Worm (Caenorhabditis elegans): ENCODE data around the gene C23H3.2.

C23H3.2 gene

DNA sequence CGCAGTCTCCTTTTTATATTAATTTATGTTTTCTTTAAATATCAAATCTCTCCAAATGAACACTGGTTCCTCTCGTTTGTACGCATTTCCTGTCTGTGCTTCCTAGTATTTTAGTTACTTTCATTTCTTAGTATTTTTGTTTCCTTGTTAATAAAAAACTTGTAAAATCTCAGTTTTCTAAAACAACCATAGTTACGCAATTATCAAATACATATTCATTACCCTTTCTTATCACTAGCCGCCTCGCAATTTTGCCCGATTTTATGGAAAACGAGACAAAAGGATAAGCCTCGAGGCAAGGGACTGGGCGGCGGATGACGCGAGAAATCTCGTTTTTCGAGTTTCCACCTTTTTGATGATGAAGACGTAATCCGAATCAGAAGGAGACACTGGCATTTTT, 50.2 kb downstream of the C23H3.2 start, which contains the start of gene C50D2.1:
Gene C50D2.1 (plus strand): TSS at position 301 of the 400 bp plus-strand sequence.
- TF ChIP-seq ceh-36 (tag; optimal IDR thresholded peaks at IDR 0.05): no peak
- no peak for TF ChIP-seq F13C5.2 (tag; optimal IDR thresholded peaks at IDR 0.05)
- TF ChIP-seq ceh-13 (GFP tag; optimal IDR thresholded peaks at IDR 0.05): no peak
- no peak for TF ChIP-seq ets-7 (tag; optimal IDR thresholded peaks at IDR 0.05)
- TF ChIP-seq flt-1 (GFP tag; IDR thresholded peaks at IDR 0.05): no peak
- no peak for TF ChIP-seq tbx-37 (GFP tag; conservative IDR thresholded peaks at IDR 0.05)
- TF ChIP-seq B0310.2 (tag; optimal IDR thresholded peaks at IDR 0.05): no peak
- no peak for TF ChIP-seq aly-1 (tag; optimal IDR thresholded peaks at IDR 0.05)
- no peak for TF ChIP-seq hnd-1 (tag; optimal IDR thresholded peaks at IDR 0.05)
- TF ChIP-seq sea-1 (GFP tag; conservative IDR thresholded peaks at IDR 0.05): no peak
- TF ChIP-seq ama-1 (optimal IDR thresholded peaks at IDR 0.05): no peak
- TF ChIP-seq tbx-11 (GFP tag; IDR thresholded peaks at IDR 0.05): no peak
- TF ChIP-seq tra-4 (tag; optimal IDR thresholded peaks at IDR 0.05): no peak
- no peak for TF ChIP-seq pes-1 (GFP tag; IDR thresholded peaks at IDR 0.05)
- no peak for TF ChIP-seq scrt-1 (GFP tag; IDR thresholded peaks at IDR 0.05)
- TF ChIP-seq hmg-4 (GFP tag; optimal IDR thresholded peaks at IDR 0.05): no peak
- TF ChIP-seq hmbx-1 (tag; optimal IDR thresholded peaks at IDR 0.05): no peak

ce11 chrII:112231-112630, 51.1 kb downstream of the C23H3.2 start:
- TF ChIP-seq sea-1 (GFP tag; conservative IDR thresholded peaks at IDR 0.05) (no peak), scrt-1 (GFP tag; IDR thresholded peaks at IDR 0.05) (no peak), F13C5.2 (tag; optimal IDR thresholded peaks at IDR 0.05) (no peak), tbx-37 (GFP tag; conservative IDR thresholded peaks at IDR 0.05) (no peak), ets-7 (tag; optimal IDR thresholded peaks at IDR 0.05) (no peak), ceh-13 (GFP tag; optimal IDR thresholded peaks at IDR 0.05) (no peak), ceh-36 (tag; optimal IDR thresholded peaks at IDR 0.05) (no peak), B0310.2 (tag; optimal IDR thresholded peaks at IDR 0.05) (no peak), hmg-4 (GFP tag; optimal IDR thresholded peaks at IDR 0.05) (no peak), flt-1 (GFP tag; IDR thresholded peaks at IDR 0.05) (no peak), tra-4 (tag; optimal IDR thresholded peaks at IDR 0.05) (no peak), tbx-11 (GFP tag; IDR thresholded peaks at IDR 0.05) (no peak), aly-1 (tag; optimal IDR thresholded peaks at IDR 0.05) (no peak), hnd-1 (tag; optimal IDR thresholded peaks at IDR 0.05) (no peak), hmbx-1 (tag; optimal IDR thresholded peaks at IDR 0.05) (no peak), pes-1 (GFP tag; IDR thresholded peaks at IDR 0.05) (no peak), ama-1 (optimal IDR thresholded peaks at IDR 0.05) (no peak)
